Worm (Caenorhabditis elegans) whole organism, L4 larva: ENCODE results near the gene acs-6.

ENCODE experiments used
- F26F4.8 ChIP-seq: fragments of 200-800 bp; sonication (Bioruptor generic); conservative IDR thresholded peaks from 2 replicates; pipeline ENCODE4 v1.3.6; 2022; ENCODE audit warnings: missing genetic modification characterization, missing compliant biosample characterization
- F44E2.7 ChIP-seq: fragments of 200-800 bp; sonication (Bioruptor generic); IDR thresholded peaks from 2 replicates; pipeline ENCODE4 v2.1.2; 2022; ENCODE audit warnings: missing genetic modification characterization, missing compliant biosample characterization
- F49E8.2 ChIP-seq: sonication (generic microtip); optimal IDR thresholded peaks from 2 replicates; lab custom pipeline; 2016; ENCODE audit warnings: missing compliant biosample characterization, mild to moderate bottlenecking, missing genetic modification characterization, borderline replicate concordance
- T20F7.1 ChIP-seq: fragments of 200-800 bp; sonication (Bioruptor generic); optimal IDR thresholded peaks from 2 replicates; lab custom pipeline; 2018; ENCODE audit warnings: mild to moderate bottlenecking, missing genetic modification characterization, missing compliant biosample characterization
- T26A8.4 ChIP-seq: fragments of 200-800 bp; sonication (Bioruptor generic); IDR thresholded peaks from 2 replicates; pipeline ENCODE4 v1.3.6; 2022; ENCODE audit warnings: missing genetic modification characterization, missing compliant biosample characterization
- Y105C5A.15 ChIP-seq: fragments of 200-800 bp; sonication (Bioruptor generic); IDR thresholded peaks from 2 replicates; pipeline ENCODE4 v1.3.6; 2022; ENCODE audit warnings: missing genetic modification characterization, missing compliant biosample characterization
- Y48G9A.11 ChIP-seq: fragments of 200-800 bp; sonication (Bioruptor generic); IDR thresholded peaks from 2 replicates; pipeline ENCODE4 v1.3.6; 2022; ENCODE audit warnings: missing genetic modification reagents, missing genetic modification characterization, missing compliant biosample characterization
- ZK337.2 ChIP-seq: fragments of 200-800 bp; sonication (Bioruptor generic); IDR thresholded peaks from 2 replicates; pipeline ENCODE4 v1.3.6; 2022; ENCODE audit warnings: missing genetic modification reagents, missing genetic modification characterization, missing compliant biosample characterization
- ZK546.5 ChIP-seq, 2 experiments: sonication (generic microtip); optimal IDR thresholded peaks; 2 replicates each; lab custom pipeline; 2017; ENCODE audit warnings: missing biosample characterization in 2 of 2, missing genetic modification characterization in 2 of 2
- ceh-20 ChIP-seq: fragments of 200-800 bp; sonication (Bioruptor generic); IDR thresholded peaks from 2 replicates; pipeline ENCODE4 v1.3.6; 2022; ENCODE audit warnings: missing genetic modification reagents, missing genetic modification characterization, missing compliant biosample characterization
- ces-1 ChIP-seq: fragments of 150-350 bp; sonication (generic microtip); optimal IDR thresholded peaks from 4 replicates; lab custom pipeline; 2014; ENCODE audit warnings: missing biosample characterization, missing genetic modification reagents, missing genetic modification characterization
- ctbp-1 ChIP-seq: fragments of 200-800 bp; sonication (Bioruptor generic); IDR thresholded peaks from 2 replicates; pipeline ENCODE4 v1.3.6; 2022; ENCODE audit warnings: missing genetic modification reagents, missing genetic modification characterization, missing compliant biosample characterization
- daf-16 ChIP-seq, 3 experiments: sonication (generic microtip); optimal IDR thresholded peaks; 2 replicates each; lab custom pipeline; 2016 to 2017; ENCODE audit warnings: missing genetic modification characterization in 3 of 3, missing genetic modification reagents in 3 of 3, mild to moderate bottlenecking in 2 of 3, missing compliant biosample characterization in 2 of 3, missing biosample characterization in 1 of 3, moderate library complexity in 1 of 3
- dpl-1 ChIP-seq: fragments of 150-350 bp; optimal IDR thresholded peaks from 2 replicates; lab custom pipeline; 2014; ENCODE audit warnings: missing biosample characterization, missing genetic modification reagents, missing genetic modification characterization
- dve-1 ChIP-seq: sonication (generic microtip); optimal IDR thresholded peaks from 2 replicates; lab custom pipeline; 2017; ENCODE audit warnings: antibody characterized with exemption, mild to moderate bottlenecking, missing genetic modification characterization, missing compliant biosample characterization; ENCODE audit not compliant: insufficient read depth
- egl-43 ChIP-seq: fragments of 200-800 bp; sonication (Bioruptor generic); IDR thresholded peaks from 2 replicates; pipeline ENCODE4 v1.3.6; 2022; ENCODE audit warnings: missing genetic modification reagents, missing genetic modification characterization, missing compliant biosample characterization
- hif-1 ChIP-seq, 2 experiments: sonication (generic microtip); optimal IDR thresholded peaks; 2 replicates each; lab custom pipeline; 2016 to 2017; ENCODE audit warnings: missing compliant biosample characterization in 2 of 2, missing genetic modification characterization in 2 of 2, missing genetic modification reagents in 2 of 2, missing genotype in 2 of 2, mild to moderate bottlenecking in 1 of 2
- hlh-11 ChIP-seq: fragments of 200-800 bp; sonication (Bioruptor generic); optimal IDR thresholded peaks from 2 replicates; lab custom pipeline; 2018; ENCODE audit warnings: mild to moderate bottlenecking, missing genetic modification characterization, missing compliant biosample characterization
- hlh-30 ChIP-seq: sonication (generic microtip); optimal IDR thresholded peaks from 2 replicates; lab custom pipeline; 2017; ENCODE audit warnings: antibody characterized with exemption, mild to moderate bottlenecking, missing genetic modification characterization, missing compliant biosample characterization; ENCODE audit not compliant: insufficient read depth
- lin-13 ChIP-seq: fragments of 150-350 bp; optimal IDR thresholded peaks from 2 replicates; lab custom pipeline; 2014; ENCODE audit warnings: missing biosample characterization, missing genetic modification reagents, missing genetic modification characterization
- lin-29 ChIP-seq: fragments of 200-800 bp; sonication (Bioruptor generic); IDR thresholded peaks from 2 replicates; pipeline ENCODE4 v1.3.6; 2022; ENCODE audit warnings: missing genetic modification reagents, missing genetic modification characterization, missing compliant biosample characterization
- lin-38 ChIP-seq: fragments of 200-800 bp; sonication (Bioruptor generic); IDR thresholded peaks from 2 replicates; pipeline ENCODE4 v1.3.6; 2022; ENCODE audit warnings: missing genetic modification reagents, missing genetic modification characterization, missing compliant biosample characterization
- lir-3 ChIP-seq: sonication (generic microtip); optimal IDR thresholded peaks from 2 replicates; lab custom pipeline; 2016; ENCODE audit warnings: mild to moderate bottlenecking, missing genetic modification characterization, missing compliant biosample characterization
- lsy-2 ChIP-seq, 2 experiments: fragments of 150-350 bp in 1 of 2; sonication (generic microtip) in 1 of 2; optimal IDR thresholded peaks; 2 replicates each; lab custom pipeline; 2014 to 2017; ENCODE audit warnings: missing biosample characterization in 2 of 2, missing genetic modification characterization in 2 of 2
- madf-5 ChIP-seq, 2 experiments: fragments of 200-800 bp; sonication (Bioruptor generic); IDR thresholded peaks; 2 replicates each; pipeline ENCODE4 v1.3.6; 2022; ENCODE audit warnings: missing compliant biosample characterization in 2 of 2, missing genetic modification characterization in 2 of 2
- madf-9 ChIP-seq: fragments of 200-800 bp; sonication (Bioruptor generic); conservative IDR thresholded peaks from 2 replicates; pipeline ENCODE4 v1.3.6; 2022; ENCODE audit warnings: missing genetic modification reagents, missing genetic modification characterization, missing compliant biosample characterization
- mep-1 ChIP-seq: fragments of 150-350 bp; sonication (generic microtip); optimal IDR thresholded peaks from 3 replicates; lab custom pipeline; 2014; ENCODE audit warnings: missing biosample characterization, missing genetic modification characterization
- mxl-2 ChIP-seq: fragments of 200-800 bp; sonication (Bioruptor generic); conservative IDR thresholded peaks from 2 replicates; pipeline ENCODE4 v1.3.6; 2022; ENCODE audit warnings: missing genetic modification reagents, missing genetic modification characterization, missing compliant biosample characterization
- mxl-3 ChIP-seq: fragments of 200-800 bp; sonication (Bioruptor generic); optimal IDR thresholded peaks from 2 replicates; lab custom pipeline; 2018; ENCODE audit warnings: mild to moderate bottlenecking, missing genetic modification characterization, missing compliant biosample characterization
- nhr-11 ChIP-seq: fragments of 150-350 bp; optimal IDR thresholded peaks from 2 replicates; lab custom pipeline; 2014; ENCODE audit warnings: missing biosample characterization, missing genetic modification characterization
- nhr-28 ChIP-seq: fragments of 150-350 bp; optimal IDR thresholded peaks from 2 replicates; lab custom pipeline; 2014; ENCODE audit warnings: missing biosample characterization, missing genetic modification characterization
- nhr-41 ChIP-seq: fragments of 200-800 bp; sonication (Bioruptor generic); IDR thresholded peaks from 2 replicates; pipeline ENCODE4 v1.3.6; 2022; ENCODE audit warnings: missing genetic modification reagents, missing genetic modification characterization, missing compliant biosample characterization
- nhr-48 ChIP-seq: sonication (generic microtip); optimal IDR thresholded peaks from 2 replicates; lab custom pipeline; 2016; ENCODE audit warnings: mild to moderate bottlenecking, missing genetic modification characterization, missing compliant biosample characterization
- nhr-77 ChIP-seq: fragments of 150-350 bp; optimal IDR thresholded peaks from 2 replicates; lab custom pipeline; 2014; ENCODE audit warnings: missing biosample characterization, missing genetic modification characterization
- php-3 ChIP-seq: fragments of 200-800 bp; sonication (Bioruptor generic); IDR thresholded peaks from 2 replicates; pipeline ENCODE4 v1.3.6; 2022; ENCODE audit warnings: missing genetic modification reagents, missing genetic modification characterization, missing compliant biosample characterization
- pqm-1 ChIP-seq: sonication (generic microtip); optimal IDR thresholded peaks from 2 replicates; lab custom pipeline; 2017; ENCODE audit warnings: missing biosample characterization, missing genetic modification characterization
- spr-1 ChIP-seq: sonication (generic microtip); optimal IDR thresholded peaks from 2 replicates; lab custom pipeline; 2016; ENCODE audit warnings: mild to moderate bottlenecking, missing genetic modification characterization, missing compliant biosample characterization
- unc-39 ChIP-seq: sonication (generic microtip); optimal IDR thresholded peaks from 2 replicates; lab custom pipeline; 2017; ENCODE audit warnings: missing biosample characterization, missing genetic modification characterization
- zag-1 ChIP-seq: fragments of 150-350 bp; optimal IDR thresholded peaks from 2 replicates; lab custom pipeline; 2014; ENCODE audit warnings: missing biosample characterization, missing genetic modification characterization
- zfp-3 ChIP-seq: fragments of 200-800 bp; sonication (Bioruptor generic); conservative IDR thresholded peaks from 2 replicates; pipeline ENCODE4 v1.3.6; 2022; ENCODE audit warnings: missing genetic modification reagents, missing genetic modification characterization, missing compliant biosample characterization
- ztf-7 ChIP-seq: fragments of 150-350 bp; optimal IDR thresholded peaks from 2 replicates; lab custom pipeline; 2014; ENCODE audit warnings: missing biosample characterization, missing genetic modification characterization

acs-6 gene

ce11 chrII:7022370-7023001, 39.3 kb upstream of the acs-6 start, which contains the start of the genes lst-6 and lst-5 (continued):
- TF ChIP-seq lir-3 (tag; lab: Kevin White, UChicago) (no peak), dve-1 (tag; lab: Kevin White, UChicago) (peak; percentile 55), lin-29 (GFP tag; lab: Robert Waterston, UW) (no peak), egl-43 (GFP tag; lab: Robert Waterston, UW) (no peak), hlh-30 (tag; lab: Kevin White, UChicago) (peak; percentile 74), pqm-1 (tag; lab: Kevin White, UChicago) (peak; percentile 68), Y48G9A.11 (GFP tag; lab: Robert Waterston, UW) (no peak), unc-39 (no peak), ZK546.5 (tag; optimal IDR thresholded peaks at IDR 0.05; lab: Kevin White, UChicago) (no peak), spr-1 (tag; lab: Kevin White, UChicago) (peak; percentile 8), daf-16 (GFP tag; optimal IDR thresholded peaks at IDR 0.05; lab: Kevin White, UChicago) (peak in 1 of 2 experiments; percentile 34), daf-16 (tag; optimal IDR thresholded peaks at IDR 0.05; lab: Kevin White, UChicago) (peak; percentile 51), madf-9 (GFP tag; lab: Robert Waterston, UW) (no peak), mxl-2 (GFP tag; lab: Robert Waterston, UW) (no peak), ZK337.2 (GFP tag; lab: Robert Waterston, UW) (no peak), php-3 (peak; percentile 38; the same call in 1 of the 2 replicates), ztf-7 (tag; lab: Kevin White, UChicago) (no peak), madf-5 (GFP tag; IDR thresholded peaks at IDR 0.05; lab: Robert Waterston, UW) (no peak), Y105C5A.15 (no peak), nhr-11 (no peak), ceh-20 (GFP tag; lab: Robert Waterston, UW) (no peak), T26A8.4 (GFP tag; lab: Robert Waterston, UW) (no peak), ces-1 (GFP tag; lab: Kevin White, UChicago) (no peak), lin-38 (GFP tag; lab: Robert Waterston, UW) (peak; percentile 81), T20F7.1 (peak; percentile 70), lsy-2 (tag; optimal IDR thresholded peaks at IDR 0.05; lab: Kevin White, UChicago) (peak; percentile 39 to 86), ctbp-1 (no peak), mep-1 (tag; lab: Kevin White, UChicago) (peak; percentile 73), mxl-3 (GFP tag; lab: Kevin White, UChicago) (peak; percentile 19), hlh-11 (tag; lab: Kevin White, UChicago) (peak; percentile 73), F26F4.8 (GFP tag; lab: Robert Waterston, UW) (no peak), nhr-41 (GFP tag; lab: Robert Waterston, UW) (no peak), nhr-77 (tag; lab: Kevin White, UChicago) (no peak), lin-13 (GFP tag; lab: Kevin White, UChicago) (peak; percentile 6), nhr-28 (tag; lab: Kevin White, UChicago) (peak; percentile 50), zfp-3 (GFP tag; lab: Robert Waterston, UW) (no peak), zag-1 (tag; lab: Kevin White, UChicago) (no peak), dpl-1 (GFP tag; lab: Kevin White, UChicago) (peak; percentile 66), hif-1 (tag; optimal IDR thresholded peaks at IDR 0.05; lab: Kevin White, UChicago) (peak in 1 of 2 experiments; percentile 41), F44E2.7 (GFP tag; lab: Robert Waterston, UW) (no peak), F49E8.2 (tag; lab: Kevin White, UChicago) (no peak), nhr-48 (peak; percentile 5)
